Fruit fly (Drosophila melanogaster) whole organism, embryonic: ENCODE results near the gene CG32537.

ENCODE experiments used
- Abd-B ChIP-seq: fragments of 200-800 bp; sonication (Bioruptor generic); optimal IDR thresholded peaks from 2 replicates; lab custom pipeline; 2018; ENCODE audit warnings: missing biosample characterization, mild to moderate bottlenecking, missing genetic modification characterization, moderate library complexity
- Atf6 ChIP-seq: fragments of 200-800 bp; sonication (Bioruptor generic); IDR thresholded peaks from 2 replicates; pipeline ENCODE4 v1.3.6; 2022; ENCODE audit warnings: missing biosample characterization, missing genetic modification characterization
- CG11085 ChIP-seq: fragments of 200-800 bp; sonication (Bioruptor generic); IDR thresholded peaks from 2 replicates; pipeline ENCODE4 v1.3.6; 2022; ENCODE audit warnings: missing biosample characterization, missing genetic modification characterization
- CG11456 ChIP-seq: fragments of 200-800 bp; sonication (Bioruptor generic); IDR thresholded peaks from 3 replicates; pipeline ENCODE4 v1.3.6; 2022; ENCODE audit warnings: missing biosample characterization, missing genetic modification characterization
- CG12071 ChIP-seq: fragments of 200-800 bp; sonication (Bioruptor generic); optimal IDR thresholded peaks from 3 replicates; lab custom pipeline; 2018; ENCODE audit warnings: missing biosample characterization, mild to moderate bottlenecking, missing genetic modification characterization
- CG1233 ChIP-seq: fragments of 200-800 bp; sonication (Bioruptor generic); optimal IDR thresholded peaks from 4 replicates; lab custom pipeline; 2018; ENCODE audit warnings: missing biosample characterization, mild to moderate bottlenecking, missing genetic modification characterization
- CG12659 ChIP-seq: fragments of 200-800 bp; sonication (Bioruptor generic); optimal IDR thresholded peaks from 3 replicates; lab custom pipeline; 2017; ENCODE audit warnings: mild to moderate bottlenecking, missing biosample characterization, missing genetic modification reagents, missing genetic modification characterization
- CG13624 ChIP-seq: fragments of 200-800 bp; sonication (Bioruptor generic); optimal IDR thresholded peaks from 2 replicates; lab custom pipeline; 2016; ENCODE audit warnings: missing biosample characterization, missing genetic modification characterization
- CG13775 ChIP-seq: fragments of 200-800 bp; sonication (Bioruptor generic); optimal IDR thresholded peaks from 3 replicates; lab custom pipeline; 2017; ENCODE audit warnings: missing biosample characterization, mild to moderate bottlenecking, missing genetic modification characterization
- CG13894 ChIP-seq: fragments of 200-800 bp; sonication (Bioruptor generic); optimal IDR thresholded peaks from 3 replicates; lab custom pipeline; 2018; ENCODE audit warnings: missing biosample characterization, mild to moderate bottlenecking, missing genetic modification characterization, moderate library complexity
- CG14050 ChIP-seq: fragments of 200-800 bp; sonication (Bioruptor generic); IDR thresholded peaks from 3 replicates; pipeline ENCODE4 v1.3.6; 2022; ENCODE audit warnings: missing biosample characterization, missing genetic modification characterization
- CG15479 ChIP-seq: fragments of 200-800 bp; sonication (Bioruptor generic); optimal IDR thresholded peaks from 3 replicates; lab custom pipeline; 2019; ENCODE audit warnings: missing biosample characterization, mild to moderate bottlenecking, missing genetic modification characterization, moderate library complexity
- CG17186 ChIP-seq: fragments of 200-800 bp; sonication (Bioruptor generic); optimal IDR thresholded peaks from 3 replicates; lab custom pipeline; 2017; ENCODE audit warnings: missing biosample characterization, missing genetic modification reagents, missing genetic modification characterization
- CG18262 ChIP-seq: fragments of 200-800 bp; optimal IDR thresholded peaks from 3 replicates; lab custom pipeline; 2019; ENCODE audit warnings: missing biosample characterization, mild to moderate bottlenecking, missing genetic modification characterization, moderate library complexity
- CG18764 ChIP-seq: fragments of 200-800 bp; sonication (Bioruptor generic); optimal IDR thresholded peaks from 3 replicates; lab custom pipeline; 2016; ENCODE audit warnings: missing biosample characterization, missing genetic modification characterization
- CG2889 ChIP-seq: fragments of 200-800 bp; sonication (Bioruptor generic); IDR thresholded peaks from 3 replicates; pipeline ENCODE4 v1.3.6; 2022; ENCODE audit warnings: missing biosample characterization, missing genetic modification characterization
- CG30403 ChIP-seq: fragments of 200-800 bp; sonication (Bioruptor generic); optimal IDR thresholded peaks from 3 replicates; lab custom pipeline; 2016; ENCODE audit warnings: missing biosample characterization, missing genetic modification characterization
- CG4360 ChIP-seq: fragments of 200-800 bp; sonication (Bioruptor generic); IDR thresholded peaks from 2 replicates; pipeline ENCODE4 v1.3.6; 2022; ENCODE audit warnings: missing biosample characterization, missing genetic modification characterization
- CG6654 ChIP-seq: fragments of 200-800 bp; sonication (Bioruptor generic); optimal IDR thresholded peaks from 2 replicates; lab custom pipeline; 2017; ENCODE audit warnings: missing biosample characterization, mild to moderate bottlenecking, missing genetic modification characterization
- CG7357 ChIP-seq: fragments of 200-800 bp; sonication (Bioruptor generic); IDR thresholded peaks from 3 replicates; pipeline ENCODE4 v1.3.6; 2022; ENCODE audit warnings: missing biosample characterization, missing genetic modification characterization
- CG7556 ChIP-seq: fragments of 200-800 bp; sonication (Bioruptor generic); optimal IDR thresholded peaks from 2 replicates; lab custom pipeline; 2017; ENCODE audit warnings: missing biosample characterization, mild to moderate bottlenecking, missing genetic modification characterization
- CG8765 ChIP-seq: fragments of 200-800 bp; sonication (Bioruptor generic); IDR thresholded peaks from 2 replicates; pipeline ENCODE4 v1.3.6; 2022; ENCODE audit warnings: missing biosample characterization, missing genetic modification characterization
- CG8944 ChIP-seq: fragments of 200-800 bp; sonication (Bioruptor generic); optimal IDR thresholded peaks from 3 replicates; lab custom pipeline; 2016; ENCODE audit warnings: missing biosample characterization, missing genetic modification characterization
- Dad ChIP-seq: fragments of 200-800 bp; sonication (Bioruptor generic); optimal IDR thresholded peaks from 3 replicates; lab custom pipeline; 2016; ENCODE audit warnings: missing biosample characterization, missing genetic modification characterization
- Dfd ChIP-seq, 2 experiments: fragments of >200 bp; optimal IDR thresholded peaks; 2 replicates each; lab custom pipeline; 2017; ENCODE audit warnings: missing biosample characterization in 2 of 2, missing genetic modification characterization in 2 of 2
- Drgx ChIP-seq: fragments of 200-800 bp; sonication (Bioruptor generic); IDR thresholded peaks from 2 replicates; pipeline ENCODE4 v1.3.6; 2022; ENCODE audit warnings: missing biosample characterization, missing genetic modification characterization
- Fer3 ChIP-seq: fragments of 200-800 bp; sonication (Bioruptor generic); optimal IDR thresholded peaks from 2 replicates; lab custom pipeline; 2018; ENCODE audit warnings: missing biosample characterization, mild to moderate bottlenecking, missing genetic modification characterization, moderate library complexity
- HLH3B ChIP-seq: fragments of 200-800 bp; sonication (Bioruptor generic); IDR thresholded peaks from 2 replicates; pipeline ENCODE4 v1.3.6; 2022; ENCODE audit warnings: missing biosample characterization, missing genetic modification characterization
- HLH54F ChIP-seq: fragments of 200-800 bp; sonication (Bioruptor generic); optimal IDR thresholded peaks from 3 replicates; lab custom pipeline; 2016; ENCODE audit warnings: missing biosample characterization, missing genetic modification characterization
- NFAT ChIP-seq: fragments of 200-800 bp; sonication (Bioruptor generic); IDR thresholded peaks from 2 replicates; pipeline ENCODE4 v1.3.6; 2022; ENCODE audit warnings: missing biosample characterization, missing genetic modification characterization
- NfI ChIP-seq: fragments of 200-800 bp; sonication (Bioruptor generic); optimal IDR thresholded peaks from 3 replicates; lab custom pipeline; 2018; ENCODE audit warnings: missing biosample characterization, mild to moderate bottlenecking, missing genetic modification characterization, moderate library complexity
- Rx ChIP-seq: fragments of 200-800 bp; sonication (Bioruptor generic); IDR thresholded peaks from 2 replicates; pipeline ENCODE4 v1.3.6; 2022; ENCODE audit warnings: missing biosample characterization, missing genetic modification characterization
- Sox102F ChIP-seq: fragments of 200-800 bp; sonication (Bioruptor generic); optimal IDR thresholded peaks from 2 replicates; lab custom pipeline; 2018; ENCODE audit warnings: missing biosample characterization, mild to moderate bottlenecking, missing genetic modification characterization, moderate library complexity
- Xbp1 ChIP-seq: fragments of 200-800 bp; sonication (Bioruptor generic); optimal IDR thresholded peaks from 3 replicates; lab custom pipeline; 2016; ENCODE audit warnings: missing biosample characterization, mild to moderate bottlenecking, missing genetic modification characterization
- cas ChIP-seq: fragments of 200-800 bp; sonication (Bioruptor generic); IDR thresholded peaks from 2 replicates; pipeline ENCODE4 v1.3.6; 2022; ENCODE audit warnings: missing biosample characterization, missing genetic modification characterization
- dati ChIP-seq: fragments of 200-800 bp; sonication (Bioruptor generic); IDR thresholded peaks from 2 replicates; pipeline ENCODE4 v1.3.6; 2022; ENCODE audit warnings: missing biosample characterization, missing genetic modification characterization
- emc ChIP-seq: fragments of 200-800 bp; sonication (Bioruptor generic); optimal IDR thresholded peaks from 2 replicates; lab custom pipeline; 2016; ENCODE audit warnings: missing biosample characterization, missing genetic modification characterization
- fd3F ChIP-seq: fragments of 200-800 bp; sonication (Bioruptor generic); optimal IDR thresholded peaks from 2 replicates; lab custom pipeline; 2018; ENCODE audit warnings: missing biosample characterization, mild to moderate bottlenecking, missing genetic modification characterization, moderate library complexity
- gcm2 ChIP-seq: fragments of 200-800 bp; sonication (Bioruptor generic); optimal IDR thresholded peaks from 2 replicates; lab custom pipeline; 2016; ENCODE audit warnings: missing biosample characterization, missing genetic modification characterization
- ind ChIP-seq: fragments of 200-800 bp; sonication (Bioruptor generic); optimal IDR thresholded peaks from 3 replicates; lab custom pipeline; 2016; ENCODE audit warnings: missing biosample characterization, missing genetic modification characterization
- kah ChIP-seq: fragments of 200-800 bp; sonication (Bioruptor generic); optimal IDR thresholded peaks from 2 replicates; lab custom pipeline; 2018; ENCODE audit warnings: missing biosample characterization, mild to moderate bottlenecking, missing genetic modification characterization
- ken ChIP-seq: fragments of 200-800 bp; sonication (Bioruptor generic); IDR thresholded peaks from 3 replicates; pipeline ENCODE4 v1.3.6; 2022; ENCODE audit warnings: missing biosample characterization, missing genetic modification characterization
- prd ChIP-seq, 3 experiments: fragments of >200 bp in 2 of 3; fragments of 200-800 bp in 1 of 3; sonication (Bioruptor generic) in 1 of 3; optimal IDR thresholded peaks in 2 of 3; IDR thresholded peaks in 1 of 3; 2 replicates in 2 of 3; 3 replicates in 1 of 3; pipeline versions ENCODE4 v1.3.6 to Lab custom; 2017 to 2022; ENCODE audit warnings: missing biosample characterization in 1 of 3, missing genetic modification characterization in 1 of 3
- repo ChIP-seq: fragments of 200-800 bp; sonication (Bioruptor generic); optimal IDR thresholded peaks from 2 replicates; lab custom pipeline; 2016; ENCODE audit warnings: missing biosample characterization, missing genetic modification characterization
- rib ChIP-seq: fragments of 200-800 bp; sonication (Bioruptor generic); IDR thresholded peaks from 2 replicates; pipeline ENCODE4 v1.3.6; 2022; ENCODE audit warnings: missing biosample characterization, missing genetic modification characterization
- scrt ChIP-seq: fragments of 200-800 bp; sonication (Bioruptor generic); optimal IDR thresholded peaks from 2 replicates; lab custom pipeline; 2018; ENCODE audit warnings: missing biosample characterization, mild to moderate bottlenecking, missing genetic modification characterization, moderate library complexity
- slbo ChIP-seq: fragments of 200-800 bp; sonication (Bioruptor generic); IDR thresholded peaks from 2 replicates; pipeline ENCODE4 v1.3.6; 2022; ENCODE audit warnings: missing biosample characterization, missing genetic modification characterization
- sob ChIP-seq: fragments of 200-800 bp; sonication (Bioruptor generic); IDR thresholded peaks from 2 replicates; pipeline ENCODE4 v1.3.6; 2022; ENCODE audit warnings: missing biosample characterization, missing genetic modification characterization
- stwl ChIP-seq: fragments of 200-800 bp; sonication (Bioruptor generic); optimal IDR thresholded peaks from 3 replicates; lab custom pipeline; 2018; ENCODE audit warnings: missing biosample characterization, mild to moderate bottlenecking, missing genetic modification characterization, moderate library complexity
- tna ChIP-seq: fragments of 200-800 bp; sonication (Bioruptor generic); IDR thresholded peaks from 2 replicates; pipeline ENCODE4 v1.3.6; 2022; ENCODE audit warnings: missing biosample characterization, missing genetic modification characterization; ENCODE audit not compliant: partially characterized antibody
- wek ChIP-seq: fragments of 200-800 bp; sonication (Bioruptor generic); optimal IDR thresholded peaks from 3 replicates; lab custom pipeline; 2018; ENCODE audit warnings: missing biosample characterization, mild to moderate bottlenecking, missing genetic modification characterization, moderate library complexity

CG32537 gene

dm6 chrX:19298785-19299114 lies 22.4 kb upstream of the CG32537 start (continued):
- TF ChIP-seq prd (optimal IDR thresholded peaks at IDR 0.05; lab: Kevin White, UChicago) (no peak), prd (GFP tag; IDR thresholded peaks at IDR 0.05; lab: Robert Waterston, UW) (peak; percentile 71), CG12659 (no peak), CG14050 (GFP tag; lab: Robert Waterston, UW) (peak; percentile 66), rib (GFP tag; lab: Robert Waterston, UW) (no peak; the same call in 1 of the 2 replicates), CG11085 (no peak), CG18764 (peak; percentile 8), dati (GFP tag; lab: Robert Waterston, UW) (0 out of 2 replicates have a peak, but pooled peaks have one; percentile 10), Dfd (GFP tag; optimal IDR thresholded peaks at IDR 0.05; lab: Kevin White, UChicago) (no peak), Sox102F (GFP tag; lab: Kevin White, UChicago) (peak; percentile 53), cas (GFP tag; lab: Robert Waterston, UW) (no peak), CG7556 (GFP tag; lab: Kevin White, UChicago) (no peak), CG30403 (GFP tag; lab: Kevin White, UChicago) (peak; percentile 4), NFAT (no peak), CG6654 (no peak), Fer3 (tag; lab: Kevin White, UChicago) (peak; percentile 53), CG15479 (no peak), stwl (tag; lab: Kevin White, UChicago) (peak; percentile 12), sob (GFP tag; lab: Robert Waterston, UW) (peak; percentile 41), ken (GFP tag; lab: Robert Waterston, UW) (peak; percentile 53; the same call in 2 of the 3 replicates), Xbp1 (GFP tag; lab: Kevin White, UChicago) (peak; percentile 46), Dad (no peak), wek (GFP tag; lab: Kevin White, UChicago) (peak; percentile 3), fd3F (GFP tag; lab: Kevin White, UChicago) (peak; percentile 4), CG11456 (peak; percentile 66; the same call in 2 of the 3 replicates), CG13775 (GFP tag; lab: Kevin White, UChicago) (peak; percentile 23), CG18262 (tag; lab: Kevin White, UChicago) (peak; percentile 29), CG13894 (tag; lab: Kevin White, UChicago) (no peak), CG17186 (GFP tag; lab: Kevin White, UChicago) (no peak), ind (GFP tag; lab: Kevin White, UChicago) (peak; percentile 26), CG2889 (no peak), CG12071 (peak; percentile 28), repo (no peak), gcm2 (GFP tag; lab: Kevin White, UChicago) (no peak), Drgx (GFP tag; lab: Robert Waterston, UW) (peak; percentile 59; the same call in 1 of the 2 replicates), scrt (peak; percentile 29), NfI (peak; percentile 35), HLH54F (GFP tag; lab: Kevin White, UChicago) (peak; percentile 32), CG13624 (GFP tag; lab: Kevin White, UChicago) (peak; percentile 12), kah (GFP tag; lab: Kevin White, UChicago) (peak; percentile 24), slbo (peak; percentile 71), HLH3B (GFP tag; lab: Robert Waterston, UW) (peak; percentile 54; the same call in 1 of the 2 replicates), tna (GFP tag; lab: Robert Waterston, UW) (no peak), CG8765 (GFP tag; lab: Robert Waterston, UW) (0 out of 2 replicates have a peak, but pooled peaks have one; percentile 24), emc (GFP tag; lab: Kevin White, UChicago) (no peak), Atf6 (GFP tag; lab: Robert Waterston, UW) (peak; percentile 46), CG7357 (GFP tag; lab: Robert Waterston, UW) (peak; percentile 16; the same call in 1 of the 3 replicates), Rx (GFP tag; lab: Robert Waterston, UW) (peak; percentile 41; the same call in 1 of the 2 replicates), CG1233 (GFP tag; lab: Kevin White, UChicago) (peak; percentile 33), CG8944 (GFP tag; lab: Kevin White, UChicago) (peak; percentile 20), CG4360 (GFP tag; lab: Robert Waterston, UW) (0 out of 2 replicates have a peak, but pooled peaks have one; percentile 11), Abd-B (GFP tag; lab: Kevin White, UChicago) (peak; percentile 4)
